Fruit fly (Drosophila melanogaster): ENCODE results near the gene RhoGEF3.

RhoGEF3 gene

dm6 chr3L:311607-312006 is 34.4 kb downstream of the RhoGEF3 start (continued):
- TF ChIP-seq Eip74EF (GFP tag; optimal IDR thresholded peaks at IDR 0.05): no peak
- no peak for TF ChIP-seq CG11696 (GFP tag; IDR thresholded peaks at IDR 0.05)

dm6 chr3L:312323-312722 is 35.1 kb downstream of the RhoGEF3 start:
- no peak for TF ChIP-seq wdn (GFP tag; IDR thresholded peaks at IDR 0.05)
- TF ChIP-seq CG2120 (GFP tag; optimal IDR thresholded peaks at IDR 0.05): peak; percentile 40
- TF ChIP-seq Elba2 (GFP tag; optimal IDR thresholded peaks at IDR 0.05): no peak
- TF ChIP-seq Ravus (GFP tag; IDR thresholded peaks at IDR 0.05): no peak
- no peak for TF ChIP-seq crc (GFP tag; optimal IDR thresholded peaks at IDR 0.05)
- TF ChIP-seq pita (GFP tag; optimal IDR thresholded peaks at IDR 0.05): no peak
- TF ChIP-seq row (GFP tag; IDR thresholded peaks at IDR 0.05): peak; percentile 33; the same call in 2 of the 3 replicates
- TF ChIP-seq sens (GFP tag): peak; percentile 10
- no peak for TF ChIP-seq dysf (GFP tag; IDR thresholded peaks at IDR 0.05)
- TF ChIP-seq CG12219 (GFP tag; optimal IDR thresholded peaks at IDR 0.05): no peak
- TF ChIP-seq chinmo (GFP tag; IDR thresholded peaks at IDR 0.05; ENCODE audit: partially characterized antibody): 0 out of 4 replicates have a peak, but pooled peaks have one; percentile 27
- TF ChIP-seq slbo (GFP tag; IDR thresholded peaks at IDR 0.05): peak; percentile 22; the same call in 1 of the 2 replicates
- peak; percentile 52 for TF ChIP-seq Med (GFP tag)
- no peak for TF ChIP-seq Hr51 (GFP tag; optimal IDR thresholded peaks at IDR 0.05)
- no peak for TF ChIP-seq sd (tag; optimal IDR thresholded peaks at IDR 0.05)
- no peak for TF ChIP-seq corto (GFP tag; optimal IDR thresholded peaks at IDR 0.05)
- no peak for TF ChIP-seq BtbVII (GFP tag; optimal IDR thresholded peaks at IDR 0.05)
- TF ChIP-seq bbx (GFP tag; IDR thresholded peaks at IDR 0.05; ENCODE audit: partially characterized antibody): peak; percentile 27; the same call in 1 of the 2 replicates
- no peak for TF ChIP-seq CG10431 (GFP tag; optimal IDR thresholded peaks at IDR 0.05)
- no peak for TF ChIP-seq B-H2 (GFP tag; optimal IDR thresholded peaks at IDR 0.05)
- no peak for TF ChIP-seq hbn (GFP tag; IDR thresholded peaks at IDR 0.05; ENCODE audit: partially characterized antibody)
- TF ChIP-seq ewg (GFP tag; optimal IDR thresholded peaks at IDR 0.05): peak; percentile 61
- no peak for TF ChIP-seq wor (GFP tag; IDR thresholded peaks at IDR 0.05)
- TF ChIP-seq Doc3 (GFP tag; IDR thresholded peaks at IDR 0.05; ENCODE audit: partially characterized antibody): no peak
- no peak for TF ChIP-seq nerfin-1 (tag; optimal IDR thresholded peaks at IDR 0.05)
- no peak for TF ChIP-seq Xrp1 (GFP tag; IDR thresholded peaks at IDR 0.05)
- TF ChIP-seq HmgZ (tag; optimal IDR thresholded peaks at IDR 0.05): no peak
- no peak for TF ChIP-seq CG11398 (GFP tag; optimal IDR thresholded peaks at IDR 0.05)
- peak; percentile 55 for TF ChIP-seq CG18599 (GFP tag; optimal IDR thresholded peaks at IDR 0.05)
- no peak for TF ChIP-seq CrebB (tag; optimal IDR thresholded peaks at IDR 0.05)

dm6 chr3L:315140-315539 is 37.9 kb downstream of the RhoGEF3 start:
- TF ChIP-seq kay (GFP tag; optimal IDR thresholded peaks at IDR 0.05) (no peak), CG15073 (GFP tag; optimal IDR thresholded peaks at IDR 0.05) (no peak), Ssrp (tag; optimal IDR thresholded peaks at IDR 0.05) (no peak), ATbp (GFP tag; optimal IDR thresholded peaks at IDR 0.05) (no peak), Ada2b (GFP tag; IDR thresholded peaks at IDR 0.05) (no peak), tap (tag; optimal IDR thresholded peaks at IDR 0.05) (no peak), CG9727 (GFP tag; optimal IDR thresholded peaks at IDR 0.05) (no peak), Dip3 (GFP tag; optimal IDR thresholded peaks at IDR 0.05) (no peak), Fer3 (tag; optimal IDR thresholded peaks at IDR 0.05) (no peak), gsb-n (tag; optimal IDR thresholded peaks at IDR 0.05) (no peak), Ets65A (GFP tag) (peak; percentile 78), sens (GFP tag) (peak; percentile 38), Taf1 (GFP tag; IDR thresholded peaks at IDR 0.05) (no peak), fu2 (GFP tag; optimal IDR thresholded peaks at IDR 0.05) (no peak), CG13775 (GFP tag; optimal IDR thresholded peaks at IDR 0.05) (no peak)

Measured in whole organism, embryonic.